Fruit fly (Drosophila melanogaster) whole organism, pupa: Measurements from ENCODE around the gene Sfp24C1.

Source experiments
- CG10348 ChIP-seq: fragments of 200-800 bp; sonication (Bioruptor generic); IDR thresholded peaks from 2 replicates; pipeline ENCODE4 v1.3.6; 2022; ENCODE audit warnings: missing biosample characterization, missing genetic modification characterization
- CG12605 ChIP-seq: fragments of 200-800 bp; sonication (Bioruptor generic); IDR thresholded peaks from 2 replicates; pipeline ENCODE4 v1.3.6; 2022; ENCODE audit warnings: missing biosample characterization, missing genetic modification characterization
- CG13204 ChIP-seq: fragments of 200-800 bp; sonication (Bioruptor generic); optimal IDR thresholded peaks from 2 replicates; lab custom pipeline; 2018; ENCODE audit warnings: missing biosample characterization, mild to moderate bottlenecking, missing genetic modification characterization, moderate library complexity
- CG14655 ChIP-seq: fragments of 200-800 bp; sonication (Bioruptor generic); optimal IDR thresholded peaks from 3 replicates; lab custom pipeline; 2017; ENCODE audit warnings: mild to moderate bottlenecking, missing biosample characterization, missing genetic modification reagents, missing genetic modification characterization
- CG15710 ChIP-seq: fragments of 200-800 bp; sonication (Bioruptor generic); optimal IDR thresholded peaks from 2 replicates; lab custom pipeline; 2018; ENCODE audit warnings: missing biosample characterization, mild to moderate bottlenecking, missing genetic modification characterization, moderate library complexity
- CG17806 ChIP-seq: fragments of 200-800 bp; sonication (Bioruptor generic); optimal IDR thresholded peaks from 2 replicates; lab custom pipeline; 2018; ENCODE audit warnings: missing biosample characterization, mild to moderate bottlenecking, missing genetic modification characterization, moderate library complexity
- CG32121 ChIP-seq: fragments of 200-800 bp; sonication (Bioruptor generic); IDR thresholded peaks from 2 replicates; pipeline ENCODE4 v1.3.6; 2022; ENCODE audit warnings: missing biosample characterization, missing genetic modification characterization
- CG34367 ChIP-seq: fragments of 200-800 bp; sonication (Bioruptor generic); optimal IDR thresholded peaks from 2 replicates; lab custom pipeline; 2018; ENCODE audit warnings: missing biosample characterization, mild to moderate bottlenecking, missing genetic modification characterization
- CG4496 ChIP-seq: fragments of 200-800 bp; sonication (Bioruptor generic); IDR thresholded peaks from 3 replicates; pipeline ENCODE4 v1.3.6; 2022; ENCODE audit warnings: missing biosample characterization, missing genetic modification characterization
- CG8159 ChIP-seq: fragments of 200-800 bp; sonication (Bioruptor generic); optimal IDR thresholded peaks from 3 replicates; lab custom pipeline; 2018; ENCODE audit warnings: missing biosample characterization, mild to moderate bottlenecking, missing genetic modification characterization, moderate library complexity
- CG8301 ChIP-seq: fragments of 200-800 bp; sonication (Bioruptor generic); optimal IDR thresholded peaks from 2 replicates; lab custom pipeline; 2018; ENCODE audit warnings: missing biosample characterization, mild to moderate bottlenecking, missing genetic modification characterization
- CG9948 ChIP-seq: fragments of 200-800 bp; sonication (Bioruptor generic); optimal IDR thresholded peaks from 2 replicates; lab custom pipeline; 2018; ENCODE audit warnings: missing biosample characterization, mild to moderate bottlenecking, missing genetic modification characterization, moderate library complexity
- D1 ChIP-seq: fragments of 200-800 bp; sonication (Bioruptor generic); optimal IDR thresholded peaks from 2 replicates; lab custom pipeline; 2018; ENCODE audit warnings: missing biosample characterization, mild to moderate bottlenecking, missing genetic modification characterization, moderate library complexity
- EcR ChIP-seq: fragments of 200-800 bp; sonication (Bioruptor generic); optimal IDR thresholded peaks from 3 replicates; lab custom pipeline; 2019; ENCODE audit warnings: missing biosample characterization, missing genetic modification characterization, mild to moderate bottlenecking, moderate library complexity, missing genetic modification reagents
- Ets98B ChIP-seq: fragments of 200-800 bp; sonication (Bioruptor generic); IDR thresholded peaks from 2 replicates; pipeline ENCODE4 v1.3.6; 2022; ENCODE audit warnings: missing biosample characterization, missing genetic modification characterization
- Pif1A ChIP-seq: fragments of 200-800 bp; sonication (Bioruptor generic); optimal IDR thresholded peaks from 3 replicates; lab custom pipeline; 2016; ENCODE audit warnings: missing biosample characterization, missing genetic modification characterization
- Pif1B ChIP-seq: fragments of 200-800 bp; sonication (Bioruptor generic); optimal IDR thresholded peaks from 3 replicates; lab custom pipeline; 2016; ENCODE audit warnings: missing biosample characterization, missing genetic modification characterization
- Snoo ChIP-seq: fragments of 200-800 bp; sonication (Bioruptor generic); optimal IDR thresholded peaks from 3 replicates; lab custom pipeline; 2017; ENCODE audit warnings: missing biosample characterization, mild to moderate bottlenecking, missing genetic modification characterization, inconsistent platforms
- fd96Ca ChIP-seq: fragments of 200-800 bp; sonication (Bioruptor generic); IDR thresholded peaks from 3 replicates; pipeline ENCODE4 v1.3.6; 2022; ENCODE audit warnings: missing biosample characterization, missing genetic modification characterization
- gl ChIP-seq: fragments of 200-800 bp; sonication (Bioruptor generic); optimal IDR thresholded peaks from 2 replicates; lab custom pipeline; 2018; ENCODE audit warnings: missing biosample characterization, mild to moderate bottlenecking, missing genetic modification characterization
- rn ChIP-seq: fragments of 200-800 bp; sonication (Bioruptor generic); IDR thresholded peaks from 2 replicates; pipeline ENCODE4 v1.3.6; 2022; ENCODE audit warnings: missing biosample characterization, missing genetic modification characterization

Sfp24C1 gene

DNA sequence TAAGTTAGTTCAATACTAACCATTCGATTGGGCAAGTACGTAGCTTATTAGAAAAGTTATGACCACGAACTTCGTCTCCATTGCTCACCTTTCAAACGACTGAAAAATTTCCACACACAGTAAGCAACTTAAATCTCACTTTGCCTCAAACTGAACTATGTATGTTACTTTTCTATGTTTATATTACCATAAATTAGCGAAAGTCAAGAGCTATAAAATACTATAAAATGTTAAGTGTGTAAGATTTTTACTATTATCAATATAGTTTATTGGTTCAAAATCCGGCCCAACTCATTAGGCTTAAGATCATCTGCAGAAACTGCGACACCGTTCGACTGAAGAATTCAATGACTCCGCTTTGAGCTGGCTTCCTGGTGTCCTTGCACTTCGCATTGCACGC, 32.0 kb upstream of the Sfp24C1 start, which contains the start of gene Sfp24Ba:
Gene Sfp24Ba, minus strand, starts transcription at position 101 of the 400 bp plus-strand sequence.
- TF ChIP-seq CG9948 (tag; lab: Kevin White, UChicago) (no peak), CG10348 (no peak), CG15710 (tag; lab: Kevin White, UChicago) (no peak), D1 (tag; lab: Kevin White, UChicago) (no peak), Pif1A (GFP tag; lab: Kevin White, UChicago) (no peak)

DNA sequence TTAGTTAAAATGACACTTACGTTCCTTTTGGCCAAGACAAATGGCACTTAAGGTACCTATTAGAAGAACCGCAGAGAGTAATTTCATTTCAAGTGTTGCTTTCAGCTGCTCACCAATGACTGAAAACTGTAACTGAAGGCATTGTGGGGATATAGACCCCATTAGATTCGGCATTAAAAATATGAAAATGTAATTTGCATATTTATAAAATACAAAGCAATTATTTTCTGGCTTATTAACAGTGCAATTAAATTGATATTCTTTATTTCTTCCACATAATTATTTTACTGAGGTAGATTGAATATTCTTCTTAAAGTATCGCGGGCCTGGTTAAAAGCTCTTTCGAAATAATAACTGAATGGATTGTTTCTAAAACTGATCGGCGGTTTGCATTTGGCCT, 31.4 kb upstream of the Sfp24C1 start, which contains the start of gene Sfp24Bd:
Gene Sfp24Bd, minus strand, starts transcription at position 101 of the 400 bp plus-strand sequence.
- TF ChIP-seq CG17806 (tag; lab: Kevin White, UChicago) (no peak), rn (GFP tag; lab: Robert Waterston, UW) (no peak), Snoo (tag; lab: Kevin White, UChicago) (no peak), CG4496 (GFP tag; lab: Robert Waterston, UW) (no peak), EcR (GFP tag; lab: Kevin White, UChicago) (no peak), Pif1B (GFP tag; lab: Kevin White, UChicago) (no peak), fd96Ca (GFP tag; lab: Robert Waterston, UW) (no peak), CG9948 (tag; lab: Kevin White, UChicago) (no peak), CG8301 (tag; lab: Kevin White, UChicago) (no peak), CG13204 (no peak), CG8159 (no peak), D1 (tag; lab: Kevin White, UChicago) (no peak)

- TF ChIP-seq CG4496 (GFP tag; lab: Robert Waterston, UW): no peak
- TF ChIP-seq fd96Ca (GFP tag; lab: Robert Waterston, UW): no peak
- TF ChIP-seq Ets98B (GFP tag; lab: Robert Waterston, UW): no peak
- no peak for TF ChIP-seq CG32121
- no peak for TF ChIP-seq CG14655 (GFP tag; lab: Kevin White, UChicago)
- TF ChIP-seq CG8301 (tag; lab: Kevin White, UChicago): no peak
- TF ChIP-seq Pif1A (GFP tag; lab: Kevin White, UChicago): no peak
Measured at dm6 chr2L:3669675-3670074, 30.8 kb upstream of the Sfp24C1 start, which contains the start of gene Sfp24Bb. Gene Sfp24Bb (minus strand): TSS chr2L:3669775.

DNA sequence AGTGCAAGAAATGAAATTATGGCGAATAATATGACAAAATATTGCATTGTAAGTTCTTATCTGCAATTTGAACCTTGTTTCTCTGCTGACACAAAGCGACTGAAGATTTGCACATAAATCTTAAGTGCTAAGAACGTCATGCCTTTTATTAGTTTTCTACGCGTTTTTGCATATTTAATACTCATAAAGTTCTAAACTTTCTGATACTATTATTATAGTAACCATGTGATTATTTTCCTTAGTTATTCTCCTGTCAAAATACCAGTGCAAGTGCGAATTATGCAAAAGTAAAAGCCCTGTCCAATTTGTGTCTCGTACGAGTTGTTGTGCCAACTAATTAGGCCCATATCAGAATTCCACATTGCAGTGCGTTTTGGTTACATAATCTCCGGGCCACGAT, 30.0 kb upstream of the Sfp24C1 start, which contains the start of gene Sfp24Bc:
Gene Sfp24Bc, minus strand, starts transcription at position 101 of the 400 bp plus-strand sequence.
- TF ChIP-seq CG13204 (no peak), rn (GFP tag; lab: Robert Waterston, UW) (no peak), Ets98B (GFP tag; lab: Robert Waterston, UW) (no peak), CG8301 (tag; lab: Kevin White, UChicago) (no peak), Snoo (tag; lab: Kevin White, UChicago) (no peak), CG15710 (tag; lab: Kevin White, UChicago) (no peak), CG32121 (no peak), fd96Ca (GFP tag; lab: Robert Waterston, UW) (no peak)

DNA sequence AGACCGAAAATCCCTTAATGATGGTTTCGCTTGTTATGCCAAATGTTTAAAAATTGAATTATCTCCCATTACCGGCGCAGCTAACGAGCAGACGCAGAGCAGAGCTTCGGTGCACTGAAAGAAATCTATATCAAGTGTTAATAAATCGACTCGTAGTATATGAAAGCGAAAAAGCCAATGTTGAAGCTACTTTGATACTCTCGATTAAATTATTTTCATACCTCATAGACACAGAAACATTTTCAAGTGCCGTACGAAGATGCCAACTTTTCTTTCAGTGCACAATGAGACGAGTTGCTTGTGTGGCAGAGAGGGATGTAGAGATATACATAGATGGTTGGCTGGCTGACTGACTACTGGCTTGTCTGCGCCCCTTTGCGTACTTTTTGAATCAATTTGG, 24.7 kb upstream of the Sfp24C1 start:
- TF ChIP-seq rn (GFP tag; lab: Robert Waterston, UW) (no peak), CG14655 (GFP tag; lab: Kevin White, UChicago) (no peak), CG10348 (no peak), Snoo (tag; lab: Kevin White, UChicago) (no peak), CG8159 (no peak), CG4496 (GFP tag; lab: Robert Waterston, UW) (no peak), gl (no peak), CG12605 (GFP tag; lab: Robert Waterston, UW) (no peak), CG32121 (no peak), CG9948 (tag; lab: Kevin White, UChicago) (no peak), Pif1A (GFP tag; lab: Kevin White, UChicago) (no peak), CG13204 (no peak), CG17806 (tag; lab: Kevin White, UChicago) (no peak), fd96Ca (GFP tag; lab: Robert Waterston, UW) (no peak)
- TF ChIP-seq, all 21 proteins: peak for 0

dm6 chr2L:3681338-3681737, 19.1 kb upstream of the Sfp24C1 start:
- TF ChIP-seq rn (GFP tag; lab: Robert Waterston, UW): no peak
- TF ChIP-seq EcR (GFP tag; lab: Kevin White, UChicago): no peak
- TF ChIP-seq CG34367 (tag; lab: Kevin White, UChicago): no peak
- no peak for TF ChIP-seq Pif1A (GFP tag; lab: Kevin White, UChicago)
- no peak for TF ChIP-seq CG32121
- TF ChIP-seq Ets98B (GFP tag; lab: Robert Waterston, UW): no peak
- TF ChIP-seq CG9948 (tag; lab: Kevin White, UChicago): no peak
- TF ChIP-seq CG15710 (tag; lab: Kevin White, UChicago): no peak
- no peak for TF ChIP-seq CG4496 (GFP tag; lab: Robert Waterston, UW)
- no peak for TF ChIP-seq Snoo (tag; lab: Kevin White, UChicago)
- TF ChIP-seq Pif1B (GFP tag; lab: Kevin White, UChicago): no peak
- TF ChIP-seq CG14655 (GFP tag; lab: Kevin White, UChicago): no peak
- TF ChIP-seq CG13204: no peak
- TF ChIP-seq CG12605 (GFP tag; lab: Robert Waterston, UW): no peak
- TF ChIP-seq CG17806 (tag; lab: Kevin White, UChicago): no peak
